Worm (Caenorhabditis elegans) whole organism, L1 larva: ENCODE results near the gene sqst-3.

ENCODE experiments used
- lir-3 ChIP-seq: sonication (generic microtip); optimal IDR thresholded peaks from 2 replicates; lab custom pipeline; 2016; ENCODE audit warnings: mild to moderate bottlenecking, missing genetic modification characterization, moderate library complexity, missing compliant biosample characterization; ENCODE audit not compliant: poor library complexity
- nhr-20 ChIP-seq: sonication (generic microtip); optimal IDR thresholded peaks from 2 replicates; lab custom pipeline; 2016; ENCODE audit warnings: mild to moderate bottlenecking, missing genetic modification characterization, missing compliant biosample characterization
- unc-98 ChIP-seq: fragments of 200-800 bp; sonication (Bioruptor generic); IDR thresholded peaks from 2 replicates; pipeline ENCODE4 v1.3.6; 2022; ENCODE audit warnings: missing genetic modification characterization, missing compliant biosample characterization

- no peak for TF ChIP-seq unc-98 (GFP tag; lab: Robert Waterston, UW)
- no peak for TF ChIP-seq nhr-20 (tag; lab: Kevin White, UChicago)
- no peak for TF ChIP-seq lir-3
Observed at ce11 chrV:19230413-19230812, at the start of gene sqst-3.
